Fruit fly (Drosophila melanogaster): ENCODE data around the gene CG5854.

DNA sequence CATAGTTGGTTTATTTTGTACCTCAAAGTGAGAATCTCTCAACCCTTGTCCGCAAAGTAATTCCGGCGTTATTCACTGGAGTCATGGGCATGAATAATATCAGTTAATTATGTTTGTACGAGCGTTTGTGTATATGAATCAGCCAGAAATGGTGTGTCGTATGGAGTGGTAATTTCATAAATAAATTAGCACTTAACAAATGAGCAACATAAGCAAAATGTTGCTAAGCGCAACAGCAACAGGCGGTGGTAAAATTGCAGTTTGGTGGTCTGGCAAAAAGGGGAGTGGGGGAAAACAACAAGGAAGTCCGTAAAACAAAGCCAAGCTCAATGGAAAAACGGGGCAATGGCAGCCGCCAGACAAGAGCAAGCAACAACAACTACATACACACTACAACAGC, 48.1 kb upstream of the CG5854 start:
- TF ChIP-seq Hr39 (GFP tag; optimal IDR thresholded peaks at IDR 0.05) (no peak), svp (GFP tag) (no peak), CG6808 (GFP tag; optimal IDR thresholded peaks at IDR 0.05) (no peak), CG4318 (GFP tag; optimal IDR thresholded peaks at IDR 0.05) (no peak), fd85E (GFP tag; optimal IDR thresholded peaks at IDR 0.05) (no peak), fkh (GFP tag; optimal IDR thresholded peaks at IDR 0.05) (no peak), CG6276 (GFP tag; optimal IDR thresholded peaks at IDR 0.05) (no peak), OdsH (GFP tag; optimal IDR thresholded peaks at IDR 0.05) (no peak), Gug (GFP tag; IDR thresholded peaks at IDR 0.05) (no peak), dsx (GFP tag; optimal IDR thresholded peaks at IDR 0.05; ENCODE audit: poor library complexity, severe bottlenecking) (no peak), CG31627 (GFP tag; optimal IDR thresholded peaks at IDR 0.05) (no peak), net (GFP tag; optimal IDR thresholded peaks at IDR 0.05) (no peak)
